Worm (Caenorhabditis elegans): ENCODE measurements around the gene srw-138.

- TF ChIP-seq unc-39 (tag; optimal IDR thresholded peaks at IDR 0.05) (no peak), daf-8 (GFP tag; IDR thresholded peaks at IDR 0.05) (no peak), attf-4 (tag; optimal IDR thresholded peaks at IDR 0.05) (no peak), nhr-77 (tag; optimal IDR thresholded peaks at IDR 0.05) (no peak), nhr-11 (tag; optimal IDR thresholded peaks at IDR 0.05) (no peak), unc-130 (GFP tag; optimal IDR thresholded peaks at IDR 0.05) (no peak), daf-12 (tag; optimal IDR thresholded peaks at IDR 0.05) (no peak)
Observed at ce11 chrV:2934075-2934474, 28.8 kb downstream of the srw-138 start, which contains the start of gene srh-247.

All from whole organism, L4 larva.